Fruit fly (Drosophila melanogaster): ENCODE data around the gene mRpS21.

mRpS21 gene

dm6 chr3R:13400902-13401721 lies 19.5 kb upstream of the mRpS21 start (continued):
- TF ChIP-seq cad (GFP tag; optimal IDR thresholded peaks at IDR 0.05) (no peak), CG16863 (GFP tag; optimal IDR thresholded peaks at IDR 0.05) (peak; percentile 90), CG3838 (GFP tag; optimal IDR thresholded peaks at IDR 0.05) (peak; percentile 75), Dfd (GFP tag; optimal IDR thresholded peaks at IDR 0.05) (no peak), CG10274 (GFP tag; optimal IDR thresholded peaks at IDR 0.05) (peak; percentile 77), scrt (GFP tag; optimal IDR thresholded peaks at IDR 0.05) (peak; percentile 42), CG7928 (GFP tag; optimal IDR thresholded peaks at IDR 0.05) (peak; percentile 42), CG18619 (GFP tag; optimal IDR thresholded peaks at IDR 0.05) (peak; percentile 89), slp2 (GFP tag; optimal IDR thresholded peaks at IDR 0.05) (peak; percentile 77), sim (GFP tag; IDR thresholded peaks at IDR 0.05) (peak; percentile 79), gsb-n (tag; optimal IDR thresholded peaks at IDR 0.05) (peak; percentile 85), chinmo (GFP tag; IDR thresholded peaks at IDR 0.05; ENCODE audit: partially characterized antibody) (no peak), disco-r (GFP tag; optimal IDR thresholded peaks at IDR 0.05) (peak; percentile 82), zfh1 (GFP tag; IDR thresholded peaks at IDR 0.05) (peak; percentile 82), Mes4 (GFP tag; optimal IDR thresholded peaks at IDR 0.05) (peak; percentile 83), PHDP (tag; optimal IDR thresholded peaks at IDR 0.05) (peak; percentile 91), croc (GFP tag; conservative IDR thresholded peaks at IDR 0.05) (peak; percentile 81), NFAT (GFP tag; IDR thresholded peaks at IDR 0.05) (peak; percentile 58), pan (optimal IDR thresholded peaks at IDR 0.05) (no peak), pan (GFP tag; optimal IDR thresholded peaks at IDR 0.05 in 1 of 2, IDR thresholded peaks at IDR 0.05 in 1 of 2) (peak in 1 of 2 experiments; percentile 83), CG3407 (GFP tag; optimal IDR thresholded peaks at IDR 0.05) (peak; percentile 75), gcm (GFP tag; optimal IDR thresholded peaks at IDR 0.05) (peak; percentile 90), dpn (GFP tag; optimal IDR thresholded peaks at IDR 0.05) (peak; percentile 90 to 92), dmrt99B (tag; optimal IDR thresholded peaks at IDR 0.05) (peak; percentile 96), ro (GFP tag; IDR thresholded peaks at IDR 0.05) (peak; percentile 71; the same call in 1 of the 2 replicates), Abd-B (GFP tag; optimal IDR thresholded peaks at IDR 0.05) (peak; percentile 92), CG13894 (tag; optimal IDR thresholded peaks at IDR 0.05) (no peak), CG7357 (GFP tag; IDR thresholded peaks at IDR 0.05) (peak; percentile 72; the same call in 2 of the 3 replicates), CG15696 (tag; optimal IDR thresholded peaks at IDR 0.05) (peak; percentile 88), CG14014 (GFP tag; IDR thresholded peaks at IDR 0.05) (peak; percentile 74; the same call in 1 of the 2 replicates), CG18476 (GFP tag; optimal IDR thresholded peaks at IDR 0.05) (peak; percentile 71), CG2199 (GFP tag; IDR thresholded peaks at IDR 0.05) (peak; percentile 85), ash1 (GFP tag; optimal IDR thresholded peaks at IDR 0.05) (no peak), CG7839 (tag; optimal IDR thresholded peaks at IDR 0.05) (peak; percentile 95), MTF-1 (GFP tag; optimal IDR thresholded peaks at IDR 0.05; ENCODE audit: borderline replicate concordance) (peak; percentile 64), CG7372 (GFP tag; IDR thresholded peaks at IDR 0.05) (peak; percentile 79), Drgx (GFP tag; IDR thresholded peaks at IDR 0.05) (peak; percentile 81), btn (GFP tag; optimal IDR thresholded peaks at IDR 0.05) (peak; percentile 70), Fer1 (GFP tag; optimal IDR thresholded peaks at IDR 0.05) (peak; percentile 82), CG3995 (GFP tag; optimal IDR thresholded peaks at IDR 0.05) (peak; percentile 28), Med (GFP tag) (peak; percentile 98), Ravus (GFP tag; IDR thresholded peaks at IDR 0.05) (peak; percentile 66), CG10959 (GFP tag; IDR thresholded peaks at IDR 0.05) (peak; percentile 32), CG33557 (GFP tag; optimal IDR thresholded peaks at IDR 0.05) (peak; percentile 92), Nf-YA (GFP tag; IDR thresholded peaks at IDR 0.05) (0 out of 2 replicates have a peak, but pooled peaks have one; percentile 14), sr (GFP tag; IDR thresholded peaks at IDR 0.05) (no peak), ttk (GFP tag; IDR thresholded peaks at IDR 0.05) (peak; percentile 83), Spps (tag; optimal IDR thresholded peaks at IDR 0.05) (peak; percentile 78), CG16815 (GFP tag; optimal IDR thresholded peaks at IDR 0.05) (peak; percentile 87)
